Fruit fly (Drosophila melanogaster) S2 (cell line): ENCODE results near the gene Nf1.

Experiments used
- CG8478 ChIP-seq: fragments of >200 bp; optimal IDR thresholded peaks from 2 replicates; lab custom pipeline; 2018
- CTCF ChIP-seq, 2 experiments: fragments of >200 bp; optimal IDR thresholded peaks; 2 replicates each; lab custom pipeline; 2018

DNA sequence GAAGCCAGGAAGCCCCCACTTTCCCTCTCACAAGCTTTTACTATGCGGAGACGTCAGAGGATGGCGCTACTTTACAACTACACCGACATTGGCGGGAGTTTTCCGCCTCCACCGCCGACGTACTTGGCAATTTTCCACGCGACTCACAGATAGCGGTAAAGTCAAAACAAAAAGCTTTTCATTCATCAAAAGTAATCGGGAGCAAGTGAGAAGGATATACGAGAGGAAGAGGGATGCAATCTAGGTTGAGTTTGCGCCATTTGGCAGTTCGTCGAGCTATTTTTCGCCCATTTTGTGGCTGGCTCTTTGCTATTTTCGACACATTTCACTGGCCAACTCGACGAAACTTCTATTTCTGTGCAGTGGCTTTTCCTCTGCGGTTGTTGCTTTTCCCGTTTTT is 13.9 kb upstream of the Nf1 start:
- TF ChIP-seq CTCF (optimal IDR thresholded peaks at IDR 0.05; lab: Kevin White, UChicago) (no peak), CG8478 (no peak)
